Fruit fly (Drosophila melanogaster): ENCODE results near the gene Atg101.

DNA sequence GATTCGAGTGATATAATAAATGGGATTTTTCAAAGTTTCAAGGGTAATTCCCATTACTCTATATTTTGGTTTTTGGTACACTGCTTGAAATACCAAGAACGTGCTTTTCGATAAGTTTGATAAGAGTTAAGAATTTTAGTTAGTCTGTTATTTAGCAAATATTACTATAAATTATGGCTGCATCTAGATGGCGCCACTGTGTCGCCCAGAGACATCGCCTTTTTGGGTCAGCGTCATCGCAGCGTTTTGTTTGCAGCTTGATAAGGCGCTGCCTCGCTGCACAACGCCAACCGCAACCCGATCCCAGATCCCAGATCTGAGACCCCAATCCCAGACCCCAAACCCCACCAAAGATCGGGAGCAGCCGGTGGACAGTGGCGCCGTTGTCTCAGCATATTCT is 47.0 kb downstream of the Atg101 start:
- no peak for TF ChIP-seq toe (GFP tag; optimal IDR thresholded peaks at IDR 0.05)
- TF ChIP-seq tj (GFP tag; optimal IDR thresholded peaks at IDR 0.05), result no peak
- no peak for TF ChIP-seq Clk (GFP tag; optimal IDR thresholded peaks at IDR 0.05)
- TF ChIP-seq bab1 (GFP tag; optimal IDR thresholded peaks at IDR 0.05), result no peak
- no peak for TF ChIP-seq CG1620 (GFP tag; optimal IDR thresholded peaks at IDR 0.05)
- TF ChIP-seq CG5204 (GFP tag; optimal IDR thresholded peaks at IDR 0.05), result no peak
- no peak for TF ChIP-seq CG14711 (tag; optimal IDR thresholded peaks at IDR 0.05)
- TF ChIP-seq CG12768 (GFP tag; optimal IDR thresholded peaks at IDR 0.05), result no peak
- TF ChIP-seq Mnt (GFP tag; optimal IDR thresholded peaks at IDR 0.05), result no peak
- no peak for TF ChIP-seq cic (GFP tag; optimal IDR thresholded peaks at IDR 0.05)
- no peak for TF ChIP-seq ovo (GFP tag; optimal IDR thresholded peaks at IDR 0.05)
- TF ChIP-seq CG7045 (GFP tag; optimal IDR thresholded peaks at IDR 0.05), result no peak
- no peak for TF ChIP-seq CG11617 (GFP tag; optimal IDR thresholded peaks at IDR 0.05)
- no peak for TF ChIP-seq Crg-1 (GFP tag; optimal IDR thresholded peaks at IDR 0.05)

Data from whole organism, adult.